Fruit fly (Drosophila melanogaster): ENCODE results near the gene CG14408.

The CG14408 gene

dm6 chrX:14831713-14832561, at the start of gene CG14408:
CG14408 (minus strand) TSS chrX:14832033.
- peak; percentile 97 for TF ChIP-seq kay (GFP tag; ENCODE audit: borderline replicate concordance)
- no peak for TF ChIP-seq CG5204 (GFP tag; optimal IDR thresholded peaks at IDR 0.05)
- TF ChIP-seq cnc (optimal IDR thresholded peaks at IDR 0.05): peak in 1 of 2 experiments; percentile 70
- no peak for TF ChIP-seq Hr96 (GFP tag; optimal IDR thresholded peaks at IDR 0.05)
- no peak for TF ChIP-seq CG14711 (tag; optimal IDR thresholded peaks at IDR 0.05)
- no peak for TF ChIP-seq Crg-1 (GFP tag; optimal IDR thresholded peaks at IDR 0.05)
- peak; percentile 99 for TF ChIP-seq ovo (GFP tag; optimal IDR thresholded peaks at IDR 0.05)
- no peak for TF ChIP-seq pad (GFP tag; optimal IDR thresholded peaks at IDR 0.05)
- peak; percentile 28 for TF ChIP-seq toe (GFP tag; optimal IDR thresholded peaks at IDR 0.05)
- TF ChIP-seq CG11617 (GFP tag; optimal IDR thresholded peaks at IDR 0.05): no peak
- TF ChIP-seq CG7101 (tag; optimal IDR thresholded peaks at IDR 0.05): no peak

- no peak for TF ChIP-seq CG33017 (tag; optimal IDR thresholded peaks at IDR 0.05)
- TF ChIP-seq Crg-1 (GFP tag; optimal IDR thresholded peaks at IDR 0.05): no peak
- TF ChIP-seq tj (GFP tag; optimal IDR thresholded peaks at IDR 0.05): no peak
- TF ChIP-seq kay (GFP tag; ENCODE audit: borderline replicate concordance): no peak
- TF ChIP-seq Mnt (GFP tag; optimal IDR thresholded peaks at IDR 0.05): no peak
Observed at dm6 chrX:14878917-14879316, 47.1 kb upstream of the CG14408 start.

dm6 chrX:14871028-14871427, 39.2 kb upstream of the CG14408 start, which contains the start of gene CG9518:
CG9518 (minus strand) TSS chrX:14871181.
- TF ChIP-seq bab1 (GFP tag; optimal IDR thresholded peaks at IDR 0.05) (no peak), Clk (GFP tag; optimal IDR thresholded peaks at IDR 0.05) (no peak), kay (GFP tag; ENCODE audit: borderline replicate concordance) (no peak)

- TF ChIP-seq Clk (GFP tag; optimal IDR thresholded peaks at IDR 0.05) (no peak), ovo (GFP tag; optimal IDR thresholded peaks at IDR 0.05) (no peak), toe (GFP tag; optimal IDR thresholded peaks at IDR 0.05) (no peak), pad (GFP tag; optimal IDR thresholded peaks at IDR 0.05) (no peak), cic (GFP tag; optimal IDR thresholded peaks at IDR 0.05) (no peak), bab1 (GFP tag; optimal IDR thresholded peaks at IDR 0.05) (no peak), CG11617 (GFP tag; optimal IDR thresholded peaks at IDR 0.05) (no peak), CG7101 (tag; optimal IDR thresholded peaks at IDR 0.05) (no peak), CG12768 (GFP tag; optimal IDR thresholded peaks at IDR 0.05) (no peak), CG14711 (tag; optimal IDR thresholded peaks at IDR 0.05) (no peak), Mnt (GFP tag; optimal IDR thresholded peaks at IDR 0.05) (no peak)
Observed at dm6 chrX:14868414-14868813, 36.6 kb upstream of the CG14408 start.

dm6 chrX:14866911-14867310, 35.1 kb upstream of the CG14408 start:
- TF ChIP-seq CG33017 (tag; optimal IDR thresholded peaks at IDR 0.05) (no peak), CG11617 (GFP tag; optimal IDR thresholded peaks at IDR 0.05) (no peak), CG12768 (GFP tag; optimal IDR thresholded peaks at IDR 0.05) (no peak), Clk (GFP tag; optimal IDR thresholded peaks at IDR 0.05) (no peak), kay (GFP tag; ENCODE audit: borderline replicate concordance) (no peak), pad (GFP tag; optimal IDR thresholded peaks at IDR 0.05) (no peak), CG1620 (GFP tag; optimal IDR thresholded peaks at IDR 0.05) (no peak), cic (GFP tag; optimal IDR thresholded peaks at IDR 0.05) (no peak)

dm6 chrX:14862494-14862893, 30.7 kb upstream of the CG14408 start:
- TF ChIP-seq cic (GFP tag; optimal IDR thresholded peaks at IDR 0.05) (no peak), Crg-1 (GFP tag; optimal IDR thresholded peaks at IDR 0.05) (no peak), bab1 (GFP tag; optimal IDR thresholded peaks at IDR 0.05) (no peak), tj (GFP tag; optimal IDR thresholded peaks at IDR 0.05) (no peak), cnc (optimal IDR thresholded peaks at IDR 0.05) (no peak)

dm6 chrX:14858951-14859350, 27.1 kb upstream of the CG14408 start, which contains the start of gene CG46399:
CG46399 (plus strand) TSS chrX:14859251.
- no peak for TF ChIP-seq kay (GFP tag; ENCODE audit: borderline replicate concordance)
- no peak for TF ChIP-seq cic (GFP tag; optimal IDR thresholded peaks at IDR 0.05)
- no peak for TF ChIP-seq tj (GFP tag; optimal IDR thresholded peaks at IDR 0.05)
- TF ChIP-seq CG5204 (GFP tag; optimal IDR thresholded peaks at IDR 0.05): no peak
- no peak for TF ChIP-seq cnc (optimal IDR thresholded peaks at IDR 0.05)
- no peak for TF ChIP-seq CG14711 (tag; optimal IDR thresholded peaks at IDR 0.05)
- no peak for TF ChIP-seq pad (GFP tag; optimal IDR thresholded peaks at IDR 0.05)
- no peak for TF ChIP-seq Mnt (GFP tag; optimal IDR thresholded peaks at IDR 0.05)
- TF ChIP-seq CG7045 (GFP tag; optimal IDR thresholded peaks at IDR 0.05): no peak
- TF ChIP-seq CG11617 (GFP tag; optimal IDR thresholded peaks at IDR 0.05): no peak
- no peak for TF ChIP-seq bab1 (GFP tag; optimal IDR thresholded peaks at IDR 0.05)
- TF ChIP-seq CG7101 (tag; optimal IDR thresholded peaks at IDR 0.05): no peak
- TF ChIP-seq CG1620 (GFP tag; optimal IDR thresholded peaks at IDR 0.05): no peak
- no peak for TF ChIP-seq Hr96 (GFP tag; optimal IDR thresholded peaks at IDR 0.05)
- TF ChIP-seq Clk (GFP tag; optimal IDR thresholded peaks at IDR 0.05): no peak
- TF ChIP-seq toe (GFP tag; optimal IDR thresholded peaks at IDR 0.05): no peak
- TF ChIP-seq ovo (GFP tag; optimal IDR thresholded peaks at IDR 0.05): no peak

Data from whole organism, adult.